Fruit fly (Drosophila melanogaster): Measurements from ENCODE around the gene CG5890.
A peak's percentile ranks its signal among the peaks of the same experiment; 100 is the strongest.

The CG5890 gene

DNA sequence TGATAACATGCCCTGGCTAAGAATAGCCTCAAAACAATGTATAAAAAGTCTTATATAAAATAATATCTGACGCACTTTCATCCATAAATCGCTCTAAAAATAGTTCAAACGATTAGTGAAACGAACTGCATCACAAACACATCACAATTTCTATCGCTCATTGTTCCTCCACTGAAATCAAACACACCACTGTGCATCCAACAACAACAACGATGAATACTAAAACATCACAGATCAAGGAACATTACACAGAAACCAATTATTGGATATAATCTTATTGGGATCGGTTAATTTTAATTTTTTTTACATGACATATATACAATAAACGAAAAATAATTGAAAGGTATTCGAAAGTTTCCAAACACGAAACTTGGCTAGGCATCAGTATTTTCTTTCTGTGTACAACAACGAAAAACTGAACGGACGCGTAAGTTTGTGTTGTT is 23.4 kb downstream of the CG5890 start (continued):
- TF ChIP-seq CG17328 (GFP tag; IDR thresholded peaks at IDR 0.05) (peak; percentile 83), mam (GFP tag; optimal IDR thresholded peaks at IDR 0.05) (peak; percentile 68), CG13624 (GFP tag; optimal IDR thresholded peaks at IDR 0.05) (peak; percentile 71), Meics (GFP tag; optimal IDR thresholded peaks at IDR 0.05) (peak; percentile 75), Dek (tag; optimal IDR thresholded peaks at IDR 0.05) (peak; percentile 32), tap (tag; optimal IDR thresholded peaks at IDR 0.05) (peak; percentile 81), CG1603 (tag; optimal IDR thresholded peaks at IDR 0.05) (peak; percentile 77), zen2 (GFP tag; IDR thresholded peaks at IDR 0.05; ENCODE audit: partially characterized antibody) (no peak), tio (GFP tag; optimal IDR thresholded peaks at IDR 0.05) (peak; percentile 72), wor (GFP tag; IDR thresholded peaks at IDR 0.05) (peak; percentile 74; the same call in 1 of the 2 replicates), sqz (GFP tag; optimal IDR thresholded peaks at IDR 0.05) (peak; percentile 55), Opbp (GFP tag; IDR thresholded peaks at IDR 0.05; ENCODE audit: partially characterized antibody) (no peak), CG2889 (GFP tag; IDR thresholded peaks at IDR 0.05) (no peak), ato (GFP tag; IDR thresholded peaks at IDR 0.05; ENCODE audit: partially characterized antibody) (no peak), CG10462 (GFP tag; optimal IDR thresholded peaks at IDR 0.05) (no peak), CG7357 (GFP tag; IDR thresholded peaks at IDR 0.05) (no peak), Med (GFP tag) (peak; percentile 96), dysf (GFP tag; IDR thresholded peaks at IDR 0.05) (peak; percentile 90; the same call in 2 of the 3 replicates), so (GFP tag; IDR thresholded peaks at IDR 0.05) (no peak; the same call in 1 of the 3 replicates), slp2 (GFP tag; optimal IDR thresholded peaks at IDR 0.05) (peak; percentile 67), Hand (GFP tag; optimal IDR thresholded peaks at IDR 0.05) (no peak), Adf1 (GFP tag; IDR thresholded peaks at IDR 0.05) (no peak; the same call in 1 of the 2 replicates), sisA (GFP tag; IDR thresholded peaks at IDR 0.05) (peak; percentile 81; the same call in 1 of the 2 replicates), TFAM (GFP tag; optimal IDR thresholded peaks at IDR 0.05) (peak; percentile 15), dati (GFP tag; IDR thresholded peaks at IDR 0.05) (no peak), pb (GFP tag; optimal IDR thresholded peaks at IDR 0.05) (peak; percentile 56), HLH4C (GFP tag; IDR thresholded peaks at IDR 0.05; ENCODE audit: partially characterized antibody) (no peak), ERR (GFP tag; optimal IDR thresholded peaks at IDR 0.05) (peak; percentile 6), gsb (GFP tag; IDR thresholded peaks at IDR 0.05) (peak; percentile 58; the same call in 1 of the 2 replicates), CG2129 (GFP tag; IDR thresholded peaks at IDR 0.05; ENCODE audit: partially characterized antibody) (no peak), CG16815 (GFP tag; optimal IDR thresholded peaks at IDR 0.05) (peak; percentile 28), grn (GFP tag; optimal IDR thresholded peaks at IDR 0.05) (peak; percentile 18), CG11398 (GFP tag; optimal IDR thresholded peaks at IDR 0.05) (peak; percentile 13), Abd-B (GFP tag; optimal IDR thresholded peaks at IDR 0.05) (peak; percentile 82), CG8388 (GFP tag; optimal IDR thresholded peaks at IDR 0.05) (peak; percentile 77), disco-r (GFP tag; optimal IDR thresholded peaks at IDR 0.05) (no peak), CG14860 (GFP tag; IDR thresholded peaks at IDR 0.05; ENCODE audit: partially characterized antibody) (no peak), CG1233 (GFP tag; optimal IDR thresholded peaks at IDR 0.05) (peak; percentile 34), Bgb (GFP tag; IDR thresholded peaks at IDR 0.05; ENCODE audit: partially characterized antibody) (no peak), maf-S (GFP tag; optimal IDR thresholded peaks at IDR 0.05) (no peak), ATbp (GFP tag; optimal IDR thresholded peaks at IDR 0.05) (peak; percentile 63), Fer1 (GFP tag; optimal IDR thresholded peaks at IDR 0.05) (peak; percentile 36), CTCF (GFP tag; optimal IDR thresholded peaks at IDR 0.05) (peak; percentile 52), sc (optimal IDR thresholded peaks at IDR 0.05) (no peak), sc (GFP tag; optimal IDR thresholded peaks at IDR 0.05) (peak; percentile 69), klu (GFP tag; IDR thresholded peaks at IDR 0.05) (peak; percentile 56; the same call in 1 of the 2 replicates), CG9876 (GFP tag; optimal IDR thresholded peaks at IDR 0.05) (peak; percentile 12), Pdp1 (GFP tag; optimal IDR thresholded peaks at IDR 0.05) (peak; percentile 61), luna (GFP tag; optimal IDR thresholded peaks at IDR 0.05) (no peak), CG8944 (GFP tag; optimal IDR thresholded peaks at IDR 0.05) (peak; percentile 67), fu2 (GFP tag; optimal IDR thresholded peaks at IDR 0.05) (peak; percentile 48)
